Worm (Caenorhabditis elegans): ENCODE data around the gene F55A4.13.

F55A4.13 gene

DNA sequence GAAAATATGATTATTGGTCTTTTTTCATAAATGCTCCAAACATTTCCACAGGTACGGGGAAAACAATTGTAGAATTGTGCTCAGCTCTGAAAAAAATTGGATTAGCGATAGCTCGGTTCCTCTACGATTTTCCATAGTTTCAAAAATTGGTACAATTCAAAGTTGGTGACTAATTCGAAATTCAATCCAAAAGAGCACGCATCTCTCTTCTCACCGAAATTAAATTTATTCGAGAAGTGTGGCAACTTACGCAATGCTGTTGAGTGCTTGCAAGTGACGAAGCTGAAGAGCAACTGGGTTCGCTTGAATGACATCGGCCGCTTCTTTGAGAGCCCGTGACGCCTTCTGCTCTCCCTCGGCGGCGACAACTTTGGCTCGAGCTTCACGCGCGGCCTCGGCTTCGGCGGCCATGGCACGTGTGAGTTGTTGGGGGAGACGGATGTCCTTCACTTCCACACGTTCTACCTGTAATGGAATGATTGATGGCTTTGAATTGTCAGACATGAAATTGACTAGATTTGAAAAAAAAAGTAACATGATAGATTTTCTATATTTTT, 40.5 kb upstream of the F55A4.13 start (continued):
- TF ChIP-seq nhr-25 (tag; optimal IDR thresholded peaks at IDR 0.05; ENCODE audit: borderline replicate concordance, insufficient read depth) = no peak
- no peak for TF ChIP-seq pqm-1 (tag; optimal IDR thresholded peaks at IDR 0.05)

DNA sequence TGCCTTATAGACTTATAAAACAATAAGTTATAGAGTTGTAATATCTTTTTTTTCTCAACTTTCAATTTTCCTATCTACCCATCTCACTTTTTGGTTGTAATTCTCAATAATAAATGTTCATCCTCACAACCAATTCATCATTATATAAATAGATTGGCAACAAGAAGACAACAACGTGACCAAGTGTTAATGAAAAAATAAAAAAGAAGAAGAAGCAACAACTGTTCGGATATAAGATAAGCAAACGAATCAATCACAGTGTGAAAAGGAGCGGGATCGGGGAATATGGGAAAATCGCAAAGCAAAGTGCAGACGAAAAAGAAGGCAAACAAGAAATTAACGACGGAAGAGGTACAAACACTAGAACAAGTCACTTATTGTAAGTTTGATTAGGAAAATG, 36.6 kb upstream of the F55A4.13 start, which contains the start of gene ncs-3:
ncs-3 (plus strand) TSS at position 153 of the 400 bp plus-strand sequence.
- TF ChIP-seq ceh-20 (GFP tag; IDR thresholded peaks at IDR 0.05) (0 out of 2 replicates have a peak, but pooled peaks have one; percentile 13), daf-16 (GFP tag; optimal IDR thresholded peaks at IDR 0.05) (peak in 1 of 2 experiments; percentile 91), daf-16 (tag; optimal IDR thresholded peaks at IDR 0.05) (no peak), aha-1 (tag) (peak; percentile 35), madf-9 (GFP tag; conservative IDR thresholded peaks at IDR 0.05) (no peak)

DNA sequence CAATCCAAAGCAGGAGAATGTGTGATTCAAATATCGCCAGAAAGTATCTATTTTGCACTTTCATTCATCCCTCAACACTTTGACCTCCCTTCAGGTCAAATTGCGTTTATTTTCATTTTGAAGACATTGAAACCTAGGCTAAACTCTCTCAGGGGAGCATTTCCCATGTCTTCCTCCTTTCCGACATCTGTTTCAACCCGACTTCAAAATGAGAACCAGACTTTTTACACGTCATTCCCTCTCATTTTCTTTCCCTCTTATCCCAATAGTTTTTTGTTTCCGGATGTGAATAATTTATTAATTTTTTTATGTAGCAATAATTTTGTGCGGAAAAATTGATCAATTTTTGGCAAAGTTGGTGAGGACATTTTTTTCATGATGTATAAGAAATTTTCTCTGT, 35.6 kb upstream of the F55A4.13 start:
- TF ChIP-seq ZK337.2 (GFP tag; IDR thresholded peaks at IDR 0.05) = no peak
- no peak for TF ChIP-seq mep-1 (tag; optimal IDR thresholded peaks at IDR 0.05)
- TF ChIP-seq snpc-1.2 (GFP tag; IDR thresholded peaks at IDR 0.05) = no peak
- no peak for TF ChIP-seq dmd-9 (GFP tag; IDR thresholded peaks at IDR 0.05)

DNA sequence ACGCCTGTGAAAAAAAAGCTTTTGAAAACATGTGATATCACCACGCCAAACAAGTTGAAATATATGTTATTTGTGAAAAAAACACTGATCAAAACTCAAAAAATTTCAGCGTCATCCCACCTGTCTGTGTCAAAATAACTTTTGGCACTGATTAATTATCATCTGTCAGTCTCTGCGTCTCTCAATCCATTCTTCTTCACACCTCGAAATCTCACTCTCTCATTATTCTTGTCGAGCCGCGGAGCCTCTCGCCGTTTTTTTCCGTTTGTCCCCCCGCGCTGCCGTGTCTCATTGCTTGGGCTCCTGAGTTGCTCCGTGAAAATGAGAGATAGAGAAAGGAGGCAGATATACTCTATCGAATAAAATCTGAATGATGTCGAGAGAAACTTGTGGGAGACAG, 33.7 kb upstream of the F55A4.13 start:
- TF ChIP-seq daf-19 (GFP tag; conservative IDR thresholded peaks at IDR 0.05) (no peak), hlh-11 (tag; optimal IDR thresholded peaks at IDR 0.05) (peak; percentile 43), nhr-11 (tag; optimal IDR thresholded peaks at IDR 0.05) (peak; percentile 52), mxl-3 (GFP tag; optimal IDR thresholded peaks at IDR 0.05) (peak; percentile 18), daf-16 (GFP tag; optimal IDR thresholded peaks at IDR 0.05) (peak in 1 of 2 experiments; percentile 69), daf-16 (tag; optimal IDR thresholded peaks at IDR 0.05) (no peak), unc-62 (GFP tag; optimal IDR thresholded peaks at IDR 0.05 in 1 of 2) (peak in 1 of 2 experiments; percentile 77), unc-62 (tag; optimal IDR thresholded peaks at IDR 0.05) (no peak)

DNA sequence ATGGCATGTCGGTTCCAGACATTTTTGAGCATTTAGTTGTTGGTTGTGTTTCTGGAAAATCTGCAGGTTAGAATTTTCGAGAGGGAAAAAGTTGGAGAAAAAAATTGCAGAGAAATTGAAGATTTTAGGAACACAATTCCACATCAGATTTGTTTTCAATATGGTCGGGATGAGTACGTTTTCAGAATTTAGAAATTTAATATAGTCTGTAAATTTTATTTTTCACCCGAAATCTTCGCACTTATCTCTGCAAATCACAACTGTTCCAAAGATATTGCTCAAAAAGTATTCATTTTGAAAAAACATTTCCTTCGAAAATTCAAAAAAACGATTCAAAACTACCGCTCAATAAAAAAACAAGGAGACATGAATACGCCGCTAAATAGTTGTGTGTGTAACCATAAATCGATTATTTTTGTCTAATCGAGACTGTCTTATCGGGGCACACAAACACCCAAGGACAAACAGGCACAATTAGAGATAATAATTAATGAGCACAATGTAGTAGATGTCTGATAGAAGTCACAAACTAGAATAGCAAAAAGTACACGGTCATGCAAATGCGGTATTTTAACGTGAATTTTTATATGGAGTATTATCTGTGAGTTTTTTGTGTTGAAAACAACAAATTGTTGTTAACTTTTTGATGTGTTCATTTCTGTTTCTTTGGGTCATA, 28.9 kb upstream of the F55A4.13 start, which contains the start of gene vpat-1:
vpat-1 (minus strand) TSS at position 51 of the 676 bp plus-strand sequence.
- TF ChIP-seq nhr-28 (tag; optimal IDR thresholded peaks at IDR 0.05) (peak; percentile 93), dve-1 (tag; optimal IDR thresholded peaks at IDR 0.05; ENCODE audit: insufficient read depth) (peak; percentile 74), aha-1 (tag) (no peak), F26F4.8 (GFP tag; conservative IDR thresholded peaks at IDR 0.05) (no peak), pqm-1 (tag; optimal IDR thresholded peaks at IDR 0.05) (peak; percentile 87), gei-8 (GFP tag; optimal IDR thresholded peaks at IDR 0.05) (no peak), dmd-6 (GFP tag; IDR thresholded peaks at IDR 0.05) (peak; percentile 26; the same call in 1 of the 2 replicates), daf-16 (GFP tag; optimal IDR thresholded peaks at IDR 0.05) (no peak), daf-16 (tag; optimal IDR thresholded peaks at IDR 0.05) (peak; percentile 87), mep-1 (tag; optimal IDR thresholded peaks at IDR 0.05) (no peak), daf-19 (GFP tag; conservative IDR thresholded peaks at IDR 0.05) (no peak), unc-62 (GFP tag; optimal IDR thresholded peaks at IDR 0.05 in 1 of 2) (no peak), unc-62 (tag; optimal IDR thresholded peaks at IDR 0.05) (no peak), ctbp-1 (GFP tag; IDR thresholded peaks at IDR 0.05) (no peak), daf-8 (GFP tag; IDR thresholded peaks at IDR 0.05) (no peak), hlh-11 (tag; optimal IDR thresholded peaks at IDR 0.05) (peak; percentile 57), lin-29 (GFP tag; IDR thresholded peaks at IDR 0.05) (no peak), zip-11 (GFP tag; IDR thresholded peaks at IDR 0.05) (no peak), vab-7 (GFP tag; IDR thresholded peaks at IDR 0.05) (no peak), hmg-1.1 (GFP tag; IDR thresholded peaks at IDR 0.05) (no peak), nhr-77 (tag; optimal IDR thresholded peaks at IDR 0.05) (peak; percentile 40)

DNA sequence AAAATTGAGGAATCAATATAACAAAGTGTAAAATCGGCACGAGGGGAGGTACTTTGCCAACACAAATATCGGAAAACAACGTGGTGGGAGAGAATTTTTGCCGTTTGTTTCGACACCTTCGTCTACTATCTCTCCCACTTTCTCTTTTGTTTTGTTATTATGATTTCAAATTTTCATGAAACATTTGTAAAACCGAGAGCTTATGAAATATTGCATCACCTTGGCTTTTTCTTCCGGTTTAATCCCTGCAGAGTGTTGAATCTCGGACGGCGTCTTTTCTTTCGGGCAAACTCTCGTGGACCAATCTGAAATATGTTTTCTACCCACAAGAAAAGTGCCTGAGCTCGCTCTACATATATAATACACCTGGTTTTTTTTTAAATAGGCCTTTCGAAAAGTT, 27.0 kb upstream of the F55A4.13 start:
- TF ChIP-seq zip-2 (tag; optimal IDR thresholded peaks at IDR 0.05) = peak; percentile 96
- TF ChIP-seq fkh-10 (GFP tag; optimal IDR thresholded peaks at IDR 0.05) = no peak

Measured in whole organism, L4 larva.